Fruit fly (Drosophila melanogaster): ENCODE measurements around the gene mRpL11.

mRpL11 gene

dm6 chr3R:14470630-14471029, 41.0 kb upstream of the mRpL11 start (continued):
- TF ChIP-seq Sox100B (GFP tag; optimal IDR thresholded peaks at IDR 0.05) = no peak
- TF ChIP-seq CG16779 (GFP tag; IDR thresholded peaks at IDR 0.05) = no peak
- no peak for TF ChIP-seq CG15514 (GFP tag; optimal IDR thresholded peaks at IDR 0.05)
- no peak for TF ChIP-seq CG11723 (GFP tag; optimal IDR thresholded peaks at IDR 0.05)
- no peak for TF ChIP-seq CG30020 (tag; optimal IDR thresholded peaks at IDR 0.05)
- TF ChIP-seq CTCF (GFP tag; optimal IDR thresholded peaks at IDR 0.05) = no peak
- TF ChIP-seq CG7928 (GFP tag; optimal IDR thresholded peaks at IDR 0.05) = no peak
- TF ChIP-seq ase (GFP tag; IDR thresholded peaks at IDR 0.05) = no peak
- no peak for TF ChIP-seq sob (GFP tag; IDR thresholded peaks at IDR 0.05)
- TF ChIP-seq Jarid2 (GFP tag; optimal IDR thresholded peaks at IDR 0.05) = no peak
- no peak for TF ChIP-seq zen2 (GFP tag; IDR thresholded peaks at IDR 0.05; ENCODE audit: partially characterized antibody)
- TF ChIP-seq da (GFP tag; optimal IDR thresholded peaks at IDR 0.05) = no peak
- TF ChIP-seq jigr1 (GFP tag; IDR thresholded peaks at IDR 0.05) = no peak
- no peak for TF ChIP-seq Fer1 (GFP tag; optimal IDR thresholded peaks at IDR 0.05)
- no peak for TF ChIP-seq HmgD (GFP tag; optimal IDR thresholded peaks at IDR 0.05)
- no peak for TF ChIP-seq so (GFP tag; IDR thresholded peaks at IDR 0.05)
- no peak for TF ChIP-seq h (optimal IDR thresholded peaks at IDR 0.05)
- TF ChIP-seq kni (GFP tag; optimal IDR thresholded peaks at IDR 0.05) = no peak
- no peak for TF ChIP-seq Awh (GFP tag; IDR thresholded peaks at IDR 0.05)
- no peak for TF ChIP-seq Side (GFP tag; optimal IDR thresholded peaks at IDR 0.05)
- TF ChIP-seq Doc3 (GFP tag; IDR thresholded peaks at IDR 0.05; ENCODE audit: partially characterized antibody) = no peak
- TF ChIP-seq Dbx (GFP tag; IDR thresholded peaks at IDR 0.05) = no peak
- TF ChIP-seq Ets65A (GFP tag) = peak; percentile 80
- no peak for TF ChIP-seq cato (GFP tag; optimal IDR thresholded peaks at IDR 0.05; ENCODE audit: borderline replicate concordance)
- TF ChIP-seq sima (GFP tag; optimal IDR thresholded peaks at IDR 0.05) = no peak
- TF ChIP-seq tx (GFP tag; optimal IDR thresholded peaks at IDR 0.05) = no peak
- TF ChIP-seq klu (GFP tag; IDR thresholded peaks at IDR 0.05) = no peak
- no peak for TF ChIP-seq CG12104 (GFP tag; optimal IDR thresholded peaks at IDR 0.05)
- TF ChIP-seq Mad (GFP tag; optimal IDR thresholded peaks at IDR 0.05) = no peak
- peak; percentile 43 for TF ChIP-seq fd96Cb (tag; optimal IDR thresholded peaks at IDR 0.05)
- no peak for TF ChIP-seq pan (optimal IDR thresholded peaks at IDR 0.05)
- no peak for TF ChIP-seq pan (GFP tag; optimal IDR thresholded peaks at IDR 0.05 in 1 of 2, IDR thresholded peaks at IDR 0.05 in 1 of 2)
- no peak for TF ChIP-seq slou (GFP tag; optimal IDR thresholded peaks at IDR 0.05)
- TF ChIP-seq ato (GFP tag; IDR thresholded peaks at IDR 0.05; ENCODE audit: partially characterized antibody) = no peak
- no peak; the same call in 1 of the 2 replicates for TF ChIP-seq ara (GFP tag; IDR thresholded peaks at IDR 0.05)
- TF ChIP-seq Taf1 (GFP tag; IDR thresholded peaks at IDR 0.05) = no peak
- peak; percentile 48; the same call in 2 of the 3 replicates for TF ChIP-seq row (GFP tag; IDR thresholded peaks at IDR 0.05)
- no peak for TF ChIP-seq B-H1 (GFP tag; IDR thresholded peaks at IDR 0.05)
- TF ChIP-seq CG14014 (GFP tag; IDR thresholded peaks at IDR 0.05) = no peak
- no peak for TF ChIP-seq Myb (GFP tag; optimal IDR thresholded peaks at IDR 0.05)
- TF ChIP-seq CG2120 (GFP tag; optimal IDR thresholded peaks at IDR 0.05) = no peak
- TF ChIP-seq ci (GFP tag; IDR thresholded peaks at IDR 0.05) = peak; percentile 50; the same call in 2 of the 3 replicates
- TF ChIP-seq CG13287 (GFP tag; IDR thresholded peaks at IDR 0.05; ENCODE audit: partially characterized antibody) = no peak
- no peak for TF ChIP-seq Gsc (GFP tag; IDR thresholded peaks at IDR 0.05)
- no peak for TF ChIP-seq ATbp (GFP tag; optimal IDR thresholded peaks at IDR 0.05)
- peak; percentile 61 for TF ChIP-seq CG18262 (tag; optimal IDR thresholded peaks at IDR 0.05)
- TF ChIP-seq CG4730 (GFP tag; IDR thresholded peaks at IDR 0.05) = no peak
- TF ChIP-seq Drgx (GFP tag; IDR thresholded peaks at IDR 0.05) = peak; percentile 76
- TF ChIP-seq CG10209 (GFP tag; optimal IDR thresholded peaks at IDR 0.05) = peak; percentile 40
- no peak for TF ChIP-seq her (GFP tag; optimal IDR thresholded peaks at IDR 0.05)
- TF ChIP-seq Spps (tag; optimal IDR thresholded peaks at IDR 0.05) = no peak
- TF ChIP-seq CG7963 (GFP tag; IDR thresholded peaks at IDR 0.05; ENCODE audit: partially characterized antibody) = no peak
- no peak for TF ChIP-seq zfh2 (GFP tag; optimal IDR thresholded peaks at IDR 0.05)
- TF ChIP-seq pb (GFP tag; optimal IDR thresholded peaks at IDR 0.05) = no peak

Data from whole organism, embryonic.